Worm (Caenorhabditis elegans) whole organism, L4 larva: ENCODE results near the gene C27C12.1.
A peak's percentile ranks its signal among the peaks of the same experiment; 100 is the strongest.

ENCODE experiments used
- D1046.2 ChIP-seq: fragments of 200-800 bp; sonication (Bioruptor generic); IDR thresholded peaks from 2 replicates; pipeline ENCODE4 v1.3.6; 2022; ENCODE audit warnings: missing genetic modification characterization, missing compliant biosample characterization
- F37D6.2 ChIP-seq: sonication (generic microtip); optimal IDR thresholded peaks from 2 replicates; lab custom pipeline; 2016; ENCODE audit warnings: mild to moderate bottlenecking, missing genetic modification characterization, missing compliant biosample characterization
- T20F7.1 ChIP-seq: fragments of 200-800 bp; sonication (Bioruptor generic); optimal IDR thresholded peaks from 2 replicates; lab custom pipeline; 2018; ENCODE audit warnings: mild to moderate bottlenecking, missing genetic modification characterization, missing compliant biosample characterization
- Y105C5A.15 ChIP-seq: fragments of 200-800 bp; sonication (Bioruptor generic); IDR thresholded peaks from 2 replicates; pipeline ENCODE4 v1.3.6; 2022; ENCODE audit warnings: missing genetic modification characterization, missing compliant biosample characterization
- Y48G9A.11 ChIP-seq: fragments of 200-800 bp; sonication (Bioruptor generic); IDR thresholded peaks from 2 replicates; pipeline ENCODE4 v1.3.6; 2022; ENCODE audit warnings: missing genetic modification reagents, missing genetic modification characterization, missing compliant biosample characterization
- Y5F2A.4 ChIP-seq: fragments of 200-800 bp; sonication (Bioruptor generic); optimal IDR thresholded peaks from 2 replicates; lab custom pipeline; 2018; ENCODE audit warnings: mild to moderate bottlenecking, missing genetic modification characterization, missing compliant biosample characterization
- Y75B8A.6 ChIP-seq: fragments of 200-800 bp; sonication (Bioruptor generic); IDR thresholded peaks from 2 replicates; pipeline ENCODE4 v1.3.6; 2022; ENCODE audit warnings: missing genetic modification reagents, missing genetic modification characterization, missing compliant biosample characterization
- ZK337.2 ChIP-seq: fragments of 200-800 bp; sonication (Bioruptor generic); IDR thresholded peaks from 2 replicates; pipeline ENCODE4 v1.3.6; 2022; ENCODE audit warnings: missing genetic modification reagents, missing genetic modification characterization, missing compliant biosample characterization
- ZK546.5 ChIP-seq, 2 experiments: sonication (generic microtip); optimal IDR thresholded peaks; 2 replicates each; lab custom pipeline; 2017; ENCODE audit warnings: missing biosample characterization in 2 of 2, missing genetic modification characterization in 2 of 2
- aly-2 ChIP-seq: sonication (generic microtip); optimal IDR thresholded peaks from 2 replicates; lab custom pipeline; 2018; ENCODE audit warnings: missing biosample characterization, missing genetic modification characterization
- ceh-20 ChIP-seq: fragments of 200-800 bp; sonication (Bioruptor generic); IDR thresholded peaks from 2 replicates; pipeline ENCODE4 v1.3.6; 2022; ENCODE audit warnings: missing genetic modification reagents, missing genetic modification characterization, missing compliant biosample characterization
- ceh-28 ChIP-seq: fragments of 150-350 bp; optimal IDR thresholded peaks from 2 replicates; lab custom pipeline; 2014; ENCODE audit warnings: missing biosample characterization, missing genetic modification reagents, missing genetic modification characterization
- ceh-32 ChIP-seq: sonication (generic microtip); optimal IDR thresholded peaks from 2 replicates; lab custom pipeline; 2016; ENCODE audit warnings: mild to moderate bottlenecking, missing genetic modification characterization, missing compliant biosample characterization; ENCODE audit not compliant: poor library complexity
- cey-2 ChIP-seq: sonication (generic microtip); optimal IDR thresholded peaks from 3 replicates; lab custom pipeline; 2017; ENCODE audit warnings: missing genetic modification characterization, mild to moderate bottlenecking, missing compliant biosample characterization, antibody characterized with exemption, borderline replicate concordance; ENCODE audit not compliant: insufficient read depth
- daf-16 ChIP-seq, 3 experiments: sonication (generic microtip); optimal IDR thresholded peaks; 2 replicates each; lab custom pipeline; 2016 to 2017; ENCODE audit warnings: missing genetic modification characterization in 3 of 3, missing genetic modification reagents in 3 of 3, mild to moderate bottlenecking in 2 of 3, missing compliant biosample characterization in 2 of 3, missing biosample characterization in 1 of 3, moderate library complexity in 1 of 3
- daf-19 ChIP-seq: fragments of 200-800 bp; sonication (Bioruptor generic); conservative IDR thresholded peaks from 2 replicates; pipeline ENCODE4 v1.3.6; 2022; ENCODE audit warnings: missing genetic modification characterization, missing compliant biosample characterization
- dmd-8 ChIP-seq: fragments of 200-800 bp; sonication (Bioruptor generic); IDR thresholded peaks from 2 replicates; pipeline ENCODE4 v1.3.6; 2022; ENCODE audit warnings: missing genetic modification characterization, missing compliant biosample characterization
- dmd-9 ChIP-seq: fragments of 200-800 bp; sonication (Bioruptor generic); IDR thresholded peaks from 2 replicates; pipeline ENCODE4 v1.3.6; 2022; ENCODE audit warnings: missing genetic modification reagents, missing genetic modification characterization, missing compliant biosample characterization
- dve-1 ChIP-seq: sonication (generic microtip); optimal IDR thresholded peaks from 2 replicates; lab custom pipeline; 2017; ENCODE audit warnings: antibody characterized with exemption, mild to moderate bottlenecking, missing genetic modification characterization, missing compliant biosample characterization; ENCODE audit not compliant: insufficient read depth
- egl-27 ChIP-seq: sonication (generic microtip); optimal IDR thresholded peaks from 3 replicates; lab custom pipeline; 2017; ENCODE audit warnings: missing biosample characterization, missing genetic modification reagents, missing genetic modification characterization
- egl-43 ChIP-seq: fragments of 200-800 bp; sonication (Bioruptor generic); IDR thresholded peaks from 2 replicates; pipeline ENCODE4 v1.3.6; 2022; ENCODE audit warnings: missing genetic modification reagents, missing genetic modification characterization, missing compliant biosample characterization
- gei-8 ChIP-seq: fragments of 200-800 bp; sonication (Bioruptor generic); optimal IDR thresholded peaks from 2 replicates; lab custom pipeline; 2018; ENCODE audit warnings: mild to moderate bottlenecking, missing genetic modification characterization, missing compliant biosample characterization
- hif-1 ChIP-seq, 2 experiments: sonication (generic microtip); optimal IDR thresholded peaks; 2 replicates each; lab custom pipeline; 2016 to 2017; ENCODE audit warnings: missing compliant biosample characterization in 2 of 2, missing genetic modification characterization in 2 of 2, missing genetic modification reagents in 2 of 2, missing genotype in 2 of 2, mild to moderate bottlenecking in 1 of 2
- hlh-11 ChIP-seq: fragments of 200-800 bp; sonication (Bioruptor generic); optimal IDR thresholded peaks from 2 replicates; lab custom pipeline; 2018; ENCODE audit warnings: mild to moderate bottlenecking, missing genetic modification characterization, missing compliant biosample characterization
- lim-7 ChIP-seq: fragments of 200-800 bp; sonication (Bioruptor generic); IDR thresholded peaks from 2 replicates; pipeline ENCODE4 v1.3.6; 2022; ENCODE audit warnings: missing genetic modification characterization, missing compliant biosample characterization
- lin-1 ChIP-seq: fragments of 200-800 bp; sonication (Bioruptor generic); IDR thresholded peaks from 2 replicates; pipeline ENCODE4 v1.3.6; 2022; ENCODE audit warnings: missing genetic modification reagents, missing genetic modification characterization, missing compliant biosample characterization
- lin-13 ChIP-seq: fragments of 150-350 bp; optimal IDR thresholded peaks from 2 replicates; lab custom pipeline; 2014; ENCODE audit warnings: missing biosample characterization, missing genetic modification reagents, missing genetic modification characterization
- lin-29 ChIP-seq: fragments of 200-800 bp; sonication (Bioruptor generic); IDR thresholded peaks from 2 replicates; pipeline ENCODE4 v1.3.6; 2022; ENCODE audit warnings: missing genetic modification reagents, missing genetic modification characterization, missing compliant biosample characterization
- lin-39 ChIP-seq: fragments of 150-350 bp; optimal IDR thresholded peaks from 2 replicates; lab custom pipeline; 2014; ENCODE audit warnings: missing biosample characterization, missing genetic modification reagents, missing genetic modification characterization
- lsy-2 ChIP-seq, 2 experiments: fragments of 150-350 bp in 1 of 2; sonication (generic microtip) in 1 of 2; optimal IDR thresholded peaks; 2 replicates each; lab custom pipeline; 2014 to 2017; ENCODE audit warnings: missing biosample characterization in 2 of 2, missing genetic modification characterization in 2 of 2
- madf-5 ChIP-seq, 2 experiments: fragments of 200-800 bp; sonication (Bioruptor generic); IDR thresholded peaks; 2 replicates each; pipeline ENCODE4 v1.3.6; 2022; ENCODE audit warnings: missing compliant biosample characterization in 2 of 2, missing genetic modification characterization in 2 of 2
- mdl-1 ChIP-seq, 2 experiments: fragments of 150-350 bp in 1 of 2; sonication (generic microtip) in 1 of 2; optimal IDR thresholded peaks; 2 replicates each; lab custom pipeline; 2014 to 2017; ENCODE audit warnings: missing biosample characterization in 2 of 2, missing genetic modification characterization in 2 of 2
- nhr-102 ChIP-seq: sonication (generic microtip); optimal IDR thresholded peaks from 2 replicates; lab custom pipeline; 2016; ENCODE audit warnings: mild to moderate bottlenecking, missing genetic modification characterization, moderate library complexity, missing compliant biosample characterization
- nhr-25 ChIP-seq: sonication (generic microtip); optimal IDR thresholded peaks from 2 replicates; lab custom pipeline; 2017; ENCODE audit warnings: missing genetic modification characterization, mild to moderate bottlenecking, missing compliant biosample characterization, antibody characterized with exemption, moderate library complexity, borderline replicate concordance; ENCODE audit not compliant: insufficient read depth
- nhr-48 ChIP-seq: sonication (generic microtip); optimal IDR thresholded peaks from 2 replicates; lab custom pipeline; 2016; ENCODE audit warnings: mild to moderate bottlenecking, missing genetic modification characterization, missing compliant biosample characterization
- nhr-6 ChIP-seq: fragments of 150-350 bp; optimal IDR thresholded peaks from 2 replicates; lab custom pipeline; 2014; ENCODE audit warnings: missing biosample characterization, missing genetic modification characterization
- pha-4 ChIP-seq, 2 experiments: fragments of 150-350 bp in 1 of 2; fragments of 200-800 bp in 1 of 2; sonication (Bioruptor generic) in 1 of 2; IDR thresholded peaks in 1 of 2; optimal IDR thresholded peaks in 1 of 2; 2 replicates each; pipeline versions ENCODE4 v1.3.6 to Lab custom; 2014 to 2022; ENCODE audit warnings: missing genetic modification characterization in 2 of 2, missing genetic modification reagents in 2 of 2, missing biosample characterization in 1 of 2, missing compliant biosample characterization in 1 of 2
- rbr-2 ChIP-seq: sonication (generic microtip); optimal IDR thresholded peaks from 2 replicates; lab custom pipeline; 2016; ENCODE audit warnings: missing genotype, missing genetic modification characterization, missing compliant biosample characterization
- sdz-12 ChIP-seq: fragments of 200-800 bp; sonication (Bioruptor generic); optimal IDR thresholded peaks from 2 replicates; lab custom pipeline; 2018; ENCODE audit warnings: mild to moderate bottlenecking, missing genetic modification characterization, missing compliant biosample characterization
- set-16 ChIP-seq: fragments of 200-800 bp; sonication (Bioruptor generic); IDR thresholded peaks from 2 replicates; pipeline ENCODE4 v1.3.6; 2022; ENCODE audit warnings: missing genetic modification reagents, missing genetic modification characterization, missing compliant biosample characterization
- spr-1 ChIP-seq: sonication (generic microtip); optimal IDR thresholded peaks from 2 replicates; lab custom pipeline; 2016; ENCODE audit warnings: mild to moderate bottlenecking, missing genetic modification characterization, missing compliant biosample characterization
- unc-39 ChIP-seq: sonication (generic microtip); optimal IDR thresholded peaks from 2 replicates; lab custom pipeline; 2017; ENCODE audit warnings: missing biosample characterization, missing genetic modification characterization
- vab-7 ChIP-seq: fragments of 200-800 bp; sonication (Bioruptor generic); IDR thresholded peaks from 2 replicates; pipeline ENCODE4 v1.3.6; 2022; ENCODE audit warnings: missing genetic modification reagents, missing genetic modification characterization, missing compliant biosample characterization
- zag-1 ChIP-seq: fragments of 150-350 bp; optimal IDR thresholded peaks from 2 replicates; lab custom pipeline; 2014; ENCODE audit warnings: missing biosample characterization, missing genetic modification characterization
- zfp-2 ChIP-seq: sonication (generic microtip); optimal IDR thresholded peaks from 2 replicates; lab custom pipeline; 2016; ENCODE audit warnings: mild to moderate bottlenecking, missing genetic modification characterization, missing compliant biosample characterization
- zfp-3 ChIP-seq: fragments of 200-800 bp; sonication (Bioruptor generic); conservative IDR thresholded peaks from 2 replicates; pipeline ENCODE4 v1.3.6; 2022; ENCODE audit warnings: missing genetic modification reagents, missing genetic modification characterization, missing compliant biosample characterization
- zip-11 ChIP-seq: fragments of 200-800 bp; sonication (Bioruptor generic); IDR thresholded peaks from 2 replicates; pipeline ENCODE4 v1.3.6; 2022; ENCODE audit warnings: missing genetic modification characterization, missing compliant biosample characterization
- zip-2 ChIP-seq: fragments of 150-350 bp; optimal IDR thresholded peaks from 2 replicates; lab custom pipeline; 2014; ENCODE audit warnings: missing biosample characterization, missing genetic modification characterization

Gene C27C12.1

ce11 chrX:14853712-14854217 lies at the start of gene C27C12.1, which contains the start of gene C27C12.4 (continued):
- TF ChIP-seq lin-39 (tag; lab: Kevin White, UChicago) (no peak), rbr-2 (tag; lab: Kevin White, UChicago) (peak; percentile 86), Y48G9A.11 (GFP tag; lab: Robert Waterston, UW) (no peak), zip-2 (tag; lab: Kevin White, UChicago) (peak; percentile 57), vab-7 (no peak), nhr-102 (tag; lab: Kevin White, UChicago) (peak; percentile 77), zip-11 (GFP tag; lab: Robert Waterston, UW) (no peak), Y105C5A.15 (GFP tag; lab: Robert Waterston, UW) (no peak), zag-1 (peak; percentile 22), egl-43 (GFP tag; lab: Robert Waterston, UW) (no peak), hif-1 (tag; optimal IDR thresholded peaks at IDR 0.05; lab: Kevin White, UChicago) (peak in 1 of 2 experiments; percentile 86), ceh-32 (tag; lab: Kevin White, UChicago) (no peak), lsy-2 (tag; optimal IDR thresholded peaks at IDR 0.05; lab: Kevin White, UChicago) (peak; percentile 10 to 88), ceh-28 (tag; lab: Kevin White, UChicago) (no peak), lim-7 (GFP tag; lab: Robert Waterston, UW) (no peak), nhr-48 (peak; percentile 61), lin-13 (GFP tag; lab: Kevin White, UChicago) (peak; percentile 76), spr-1 (tag; lab: Kevin White, UChicago) (peak; percentile 48), ceh-20 (GFP tag; lab: Robert Waterston, UW) (0 out of 2 replicates have a peak, but pooled peaks have one; percentile 45), lin-29 (no peak), daf-16 (GFP tag; optimal IDR thresholded peaks at IDR 0.05; lab: Kevin White, UChicago) (peak; percentile 8 to 61), daf-16 (tag; optimal IDR thresholded peaks at IDR 0.05; lab: Kevin White, UChicago) (peak; percentile 94), hlh-11 (tag; lab: Kevin White, UChicago) (peak; percentile 90), T20F7.1 (GFP tag; lab: Kevin White, UChicago) (peak; percentile 73), unc-39 (tag; lab: Kevin White, UChicago) (no peak), zfp-2 (tag; lab: Kevin White, UChicago) (no peak), ZK337.2 (GFP tag; lab: Robert Waterston, UW) (no peak), aly-2 (no peak), dve-1 (tag; lab: Kevin White, UChicago) (no peak), Y75B8A.6 (no peak), zfp-3 (GFP tag; lab: Robert Waterston, UW) (no peak), daf-19 (GFP tag; lab: Robert Waterston, UW) (no peak), pha-4 (GFP tag; IDR thresholded peaks at IDR 0.05; lab: Robert Waterston, UW) (no peak), pha-4 (tag; optimal IDR thresholded peaks at IDR 0.05; lab: Kevin White, UChicago) (peak; percentile 92), nhr-6 (tag; lab: Kevin White, UChicago) (peak; percentile 76), nhr-25 (tag; lab: Kevin White, UChicago) (peak; percentile 31), sdz-12 (GFP tag; lab: Kevin White, UChicago) (no peak), ZK546.5 (tag; optimal IDR thresholded peaks at IDR 0.05; lab: Kevin White, UChicago) (no peak), Y5F2A.4 (GFP tag; lab: Kevin White, UChicago) (no peak), gei-8 (no peak), F37D6.2 (tag; lab: Kevin White, UChicago) (peak; percentile 58), set-16 (GFP tag; lab: Robert Waterston, UW) (no peak), egl-27 (tag; lab: Kevin White, UChicago) (no peak), cey-2 (tag; lab: Kevin White, UChicago) (no peak), mdl-1 (tag; optimal IDR thresholded peaks at IDR 0.05; lab: Kevin White, UChicago) (peak in 1 of 2 experiments; percentile 65), madf-5 (GFP tag; IDR thresholded peaks at IDR 0.05; lab: Robert Waterston, UW) (no peak), dmd-8 (GFP tag; lab: Robert Waterston, UW) (no peak), dmd-9 (0 out of 2 replicates have a peak, but pooled peaks have one; percentile 18), D1046.2 (GFP tag; lab: Robert Waterston, UW) (no peak), lin-1 (GFP tag; lab: Robert Waterston, UW) (peak; percentile 35; the same call in 1 of the 2 replicates)
